Worm (Caenorhabditis elegans): ENCODE data around the gene C25G4.2.

Gene C25G4.2

ce11 chrIV:12420455-12420854 lies 23.4 kb downstream of the C25G4.2 start, which contains the start of gene ugt-65:
Gene ugt-65, plus strand, starts transcription at chrIV:12420683.
- TF ChIP-seq C34F6.9 (tag; optimal IDR thresholded peaks at IDR 0.05) (no peak), ceh-16 (tag; optimal IDR thresholded peaks at IDR 0.05) (no peak), sem-4 (tag; optimal IDR thresholded peaks at IDR 0.05) (no peak), unc-39 (tag; optimal IDR thresholded peaks at IDR 0.05) (no peak), fos-1 (tag; optimal IDR thresholded peaks at IDR 0.05) (peak; percentile 71), ztf-4 (tag; optimal IDR thresholded peaks at IDR 0.05) (no peak), nhr-77 (tag; optimal IDR thresholded peaks at IDR 0.05) (no peak), nhr-25 (tag; optimal IDR thresholded peaks at IDR 0.05) (no peak), snpc-4 (tag; optimal IDR thresholded peaks at IDR 0.05) (no peak), mab-5 (tag; optimal IDR thresholded peaks at IDR 0.05) (no peak), elt-3 (tag; optimal IDR thresholded peaks at IDR 0.05) (no peak), dmd-4 (tag; optimal IDR thresholded peaks at IDR 0.05) (no peak), sma-3 (GFP tag; optimal IDR thresholded peaks at IDR 0.05) (no peak), sma-9 (GFP tag; optimal IDR thresholded peaks at IDR 0.05) (peak; percentile 86), sma-9 (tag; optimal IDR thresholded peaks at IDR 0.05) (no peak), nhr-6 (tag; optimal IDR thresholded peaks at IDR 0.05) (no peak), alr-1 (tag; optimal IDR thresholded peaks at IDR 0.05) (no peak), skn-1 (tag; optimal IDR thresholded peaks at IDR 0.05) (no peak), nhr-21 (tag; optimal IDR thresholded peaks at IDR 0.05) (no peak), ztf-11 (tag; optimal IDR thresholded peaks at IDR 0.05) (no peak), Y55F3AM.14 (GFP tag; optimal IDR thresholded peaks at IDR 0.05) (no peak), unc-62 (GFP tag; optimal IDR thresholded peaks at IDR 0.05) (no peak), gmeb-1 (tag; optimal IDR thresholded peaks at IDR 0.05) (no peak), F13H6.1 (tag; optimal IDR thresholded peaks at IDR 0.05) (peak; percentile 6), egl-27 (tag; optimal IDR thresholded peaks at IDR 0.05) (no peak), zag-1 (tag; optimal IDR thresholded peaks at IDR 0.05) (no peak), lin-11 (tag; optimal IDR thresholded peaks at IDR 0.05) (no peak), lsy-2 (tag; optimal IDR thresholded peaks at IDR 0.05) (no peak), elt-1 (tag; optimal IDR thresholded peaks at IDR 0.05) (no peak), blmp-1 (tag; optimal IDR thresholded peaks at IDR 0.05; ENCODE audit: insufficient read depth) (no peak), aly-2 (tag; optimal IDR thresholded peaks at IDR 0.05) (no peak), peb-1 (tag; optimal IDR thresholded peaks at IDR 0.05) (no peak), ztf-1 (GFP tag; conservative IDR thresholded peaks at IDR 0.05) (no peak), unc-55 (GFP tag; optimal IDR thresholded peaks at IDR 0.05) (no peak), nhr-11 (tag; optimal IDR thresholded peaks at IDR 0.05) (no peak), crh-2 (tag; optimal IDR thresholded peaks at IDR 0.05) (peak; percentile 15)

- no peak for TF ChIP-seq lin-11 (tag; optimal IDR thresholded peaks at IDR 0.05)
- TF ChIP-seq sma-9 (GFP tag; optimal IDR thresholded peaks at IDR 0.05) = peak; percentile 28
- no peak for TF ChIP-seq sma-9 (tag; optimal IDR thresholded peaks at IDR 0.05)
- no peak for TF ChIP-seq unc-62 (GFP tag; optimal IDR thresholded peaks at IDR 0.05)
- no peak for TF ChIP-seq blmp-1 (tag; optimal IDR thresholded peaks at IDR 0.05; ENCODE audit: insufficient read depth)
Observed at ce11 chrIV:12419291-12419690, 24.5 kb downstream of the C25G4.2 start.

ce11 chrIV:12417536-12418195 lies 26.2 kb downstream of the C25G4.2 start, which contains the start of gene F08G5.3:
Gene F08G5.3, minus strand, starts transcription at chrIV:12417586.
- peak; percentile 37 for TF ChIP-seq lin-13 (GFP tag; optimal IDR thresholded peaks at IDR 0.05)
- peak; percentile 42 for TF ChIP-seq F13H6.1 (tag; optimal IDR thresholded peaks at IDR 0.05)
- no peak for TF ChIP-seq aly-2 (tag; optimal IDR thresholded peaks at IDR 0.05)
- no peak for TF ChIP-seq elt-1 (tag; optimal IDR thresholded peaks at IDR 0.05)
- TF ChIP-seq nhr-129 (tag; optimal IDR thresholded peaks at IDR 0.05) = peak; percentile 91
- peak; percentile 19 for TF ChIP-seq lin-11 (tag; optimal IDR thresholded peaks at IDR 0.05)
- peak; percentile 36 for TF ChIP-seq gmeb-1 (tag; optimal IDR thresholded peaks at IDR 0.05)
- TF ChIP-seq unc-55 (GFP tag; optimal IDR thresholded peaks at IDR 0.05) = peak; percentile 51
- no peak for TF ChIP-seq nhr-77 (tag; optimal IDR thresholded peaks at IDR 0.05)
- TF ChIP-seq ceh-16 (tag; optimal IDR thresholded peaks at IDR 0.05) = no peak
- no peak for TF ChIP-seq nhr-23 (tag; optimal IDR thresholded peaks at IDR 0.05)
- no peak for TF ChIP-seq nhr-6 (tag; optimal IDR thresholded peaks at IDR 0.05)
- peak; percentile 48 for TF ChIP-seq sma-9 (GFP tag; optimal IDR thresholded peaks at IDR 0.05)
- no peak for TF ChIP-seq sma-9 (tag; optimal IDR thresholded peaks at IDR 0.05)
- TF ChIP-seq egl-27 (tag; optimal IDR thresholded peaks at IDR 0.05) = peak; percentile 16
- TF ChIP-seq lin-39 (tag; optimal IDR thresholded peaks at IDR 0.05) = no peak
- peak; percentile 55 for TF ChIP-seq fos-1 (tag; optimal IDR thresholded peaks at IDR 0.05)
- TF ChIP-seq nhr-25 (tag; optimal IDR thresholded peaks at IDR 0.05) = no peak
- peak; percentile 13 to 58 for TF ChIP-seq lsy-2 (tag; optimal IDR thresholded peaks at IDR 0.05)
- TF ChIP-seq sma-3 (GFP tag; optimal IDR thresholded peaks at IDR 0.05) = peak; percentile 8
- TF ChIP-seq dmd-4 (tag; optimal IDR thresholded peaks at IDR 0.05) = no peak
- TF ChIP-seq zag-1 (tag; optimal IDR thresholded peaks at IDR 0.05) = no peak
- TF ChIP-seq Y55F3AM.14 (GFP tag; optimal IDR thresholded peaks at IDR 0.05) = peak; percentile 35
- TF ChIP-seq C34F6.9 (tag; optimal IDR thresholded peaks at IDR 0.05) = peak; percentile 35

Data from whole organism, L2 larva.